Fruit fly (Drosophila melanogaster) whole organism, embryonic: ENCODE measurements around the gene HP1e.

Experiments
- Abd-B ChIP-seq: fragments of 200-800 bp; sonication (Bioruptor generic); optimal IDR thresholded peaks from 2 replicates; lab custom pipeline; 2018; ENCODE audit warnings: missing biosample characterization, mild to moderate bottlenecking, missing genetic modification characterization, moderate library complexity
- Awh ChIP-seq: fragments of 200-800 bp; sonication (Bioruptor generic); IDR thresholded peaks from 2 replicates; pipeline ENCODE4, ENCODE4 v1.3.6; 2022; ENCODE audit warnings: missing biosample characterization, missing genetic modification characterization
- B-H1 ChIP-seq: fragments of 200-800 bp; sonication (Bioruptor generic); IDR thresholded peaks from 3 replicates; pipeline ENCODE4 v1.3.6; 2022; ENCODE audit warnings: missing biosample characterization, missing genetic modification characterization
- CG10543 ChIP-seq: fragments of 200-800 bp; sonication (Bioruptor generic); optimal IDR thresholded peaks from 3 replicates; lab custom pipeline; 2017; ENCODE audit warnings: missing biosample characterization, mild to moderate bottlenecking, missing genetic modification characterization, moderate library complexity
- CG11504 ChIP-seq: fragments of 200-800 bp; sonication (Bioruptor generic); optimal IDR thresholded peaks from 3 replicates; lab custom pipeline; 2019; ENCODE audit warnings: missing biosample characterization, mild to moderate bottlenecking, missing genetic modification characterization, moderate library complexity
- CG12769 ChIP-seq: fragments of 200-800 bp; sonication (Bioruptor generic); optimal IDR thresholded peaks from 2 replicates; lab custom pipeline; 2019; ENCODE audit warnings: missing biosample characterization, mild to moderate bottlenecking, missing genetic modification characterization, moderate library complexity
- CG1529 ChIP-seq: fragments of 200-800 bp; sonication (Bioruptor generic); optimal IDR thresholded peaks from 3 replicates; lab custom pipeline; 2018; ENCODE audit warnings: missing biosample characterization, missing genetic modification characterization
- CG15601 ChIP-seq: fragments of 200-800 bp; sonication (Bioruptor generic); optimal IDR thresholded peaks from 3 replicates; lab custom pipeline; 2019; ENCODE audit warnings: missing biosample characterization, mild to moderate bottlenecking, missing genetic modification characterization, moderate library complexity
- CG18011 ChIP-seq: fragments of 200-800 bp; sonication (Bioruptor generic); optimal IDR thresholded peaks from 2 replicates; lab custom pipeline; 2017; ENCODE audit warnings: missing biosample characterization, missing genetic modification characterization, mild to moderate bottlenecking, moderate library complexity, missing genotype
- CG34376 ChIP-seq: fragments of 200-800 bp; sonication (Bioruptor generic); optimal IDR thresholded peaks from 2 replicates; lab custom pipeline; 2018; ENCODE audit warnings: missing biosample characterization, mild to moderate bottlenecking, missing genetic modification characterization
- CG4282 ChIP-seq: fragments of 200-800 bp; sonication (Bioruptor generic); optimal IDR thresholded peaks from 2 replicates; lab custom pipeline; 2016; ENCODE audit warnings: missing biosample characterization, missing genetic modification characterization
- CG7745 ChIP-seq: fragments of 200-800 bp; sonication (Bioruptor generic); optimal IDR thresholded peaks from 2 replicates; lab custom pipeline; 2018; ENCODE audit warnings: missing biosample characterization, mild to moderate bottlenecking, missing genetic modification characterization, moderate library complexity
- CkIIα-i1 ChIP-seq: fragments of 200-800 bp; sonication (Bioruptor generic); IDR thresholded peaks from 2 replicates; pipeline ENCODE4 v1.3.6; 2022; ENCODE audit warnings: missing biosample characterization, missing genetic modification characterization
- Deaf1 ChIP-seq: fragments of 200-800 bp; optimal IDR thresholded peaks from 3 replicates; lab custom pipeline; 2019; ENCODE audit warnings: missing biosample characterization, mild to moderate bottlenecking, missing genetic modification characterization, moderate library complexity
- Fer3 ChIP-seq: fragments of 200-800 bp; sonication (Bioruptor generic); optimal IDR thresholded peaks from 2 replicates; lab custom pipeline; 2018; ENCODE audit warnings: missing biosample characterization, mild to moderate bottlenecking, missing genetic modification characterization, moderate library complexity
- HLHmδ ChIP-seq: fragments of 200-800 bp; sonication (Bioruptor generic); optimal IDR thresholded peaks from 2 replicates; lab custom pipeline; 2018; ENCODE audit warnings: missing biosample characterization, mild to moderate bottlenecking, missing genetic modification characterization, moderate library complexity
- Hand ChIP-seq: fragments of 200-800 bp; sonication (Bioruptor generic); optimal IDR thresholded peaks from 2 replicates; lab custom pipeline; 2017; ENCODE audit warnings: mild to moderate bottlenecking, missing biosample characterization, missing genetic modification reagents, missing genetic modification characterization
- Nf-YB ChIP-seq: fragments of 200-800 bp; sonication (Bioruptor generic); optimal IDR thresholded peaks from 3 replicates; lab custom pipeline; 2019; ENCODE audit warnings: missing biosample characterization, mild to moderate bottlenecking, missing genetic modification characterization, moderate library complexity
- Pdp1 ChIP-seq, 2 experiments: fragments of 200-800 bp; sonication (Bioruptor generic); optimal IDR thresholded peaks; 3 replicates each; lab custom pipeline; 2016; ENCODE audit warnings: missing biosample characterization in 2 of 2, missing genetic modification characterization in 2 of 2, mild to moderate bottlenecking in 1 of 2, moderate library complexity in 1 of 2
- Sry-β ChIP-seq: fragments of 200-800 bp; sonication (Bioruptor generic); optimal IDR thresholded peaks from 2 replicates; lab custom pipeline; 2018; ENCODE audit warnings: missing biosample characterization, mild to moderate bottlenecking, missing genetic modification characterization, moderate library complexity
- Stat92E ChIP-seq, 3 experiments: fragments of >200 bp in 2 of 3; fragments of 200-800 bp in 1 of 3; sonication (Bioruptor generic) in 1 of 3; optimal IDR thresholded peaks; 2 replicates each; lab custom pipeline; 2017 to 2019; ENCODE audit warnings: missing biosample characterization in 3 of 3, missing genetic modification characterization in 3 of 3, mild to moderate bottlenecking in 1 of 3, moderate library complexity in 1 of 3
- Trl ChIP-seq, 3 experiments: fragments of >200 bp in 2 of 3; fragments of 200-800 bp in 1 of 3; sonication (Bioruptor generic) in 1 of 3; optimal IDR thresholded peaks; 2 replicates in 1 of 3; 3 replicates in 2 of 3; lab custom pipeline; 2016 to 2017; ENCODE audit warnings: missing biosample characterization in 1 of 3, missing genetic modification characterization in 1 of 3
- Vsx1 ChIP-seq: fragments of 200-800 bp; sonication (Bioruptor generic); optimal IDR thresholded peaks from 2 replicates; lab custom pipeline; 2017; ENCODE audit warnings: missing biosample characterization, mild to moderate bottlenecking, missing genetic modification characterization, missing genetic modification reagents
- YL-1 ChIP-seq: fragments of 200-800 bp; sonication (Bioruptor generic); optimal IDR thresholded peaks from 3 replicates; lab custom pipeline; 2017; ENCODE audit warnings: missing biosample characterization, mild to moderate bottlenecking, missing genetic modification characterization
- abd-A ChIP-seq: fragments of 200-800 bp; sonication (Bioruptor generic); optimal IDR thresholded peaks from 3 replicates; lab custom pipeline; 2019; ENCODE audit warnings: missing biosample characterization, mild to moderate bottlenecking, missing genetic modification characterization, moderate library complexity
- br ChIP-seq: fragments of >200 bp; optimal IDR thresholded peaks from 2 replicates; lab custom pipeline; 2017
- crol ChIP-seq: fragments of 200-800 bp; sonication (Bioruptor generic); IDR thresholded peaks from 2 replicates; pipeline ENCODE4 v1.3.6; 2022; ENCODE audit warnings: missing biosample characterization, missing genetic modification characterization
- cwo ChIP-seq: fragments of 200-800 bp; sonication (Bioruptor generic); optimal IDR thresholded peaks from 3 replicates; lab custom pipeline; 2017; ENCODE audit warnings: missing biosample characterization, missing genetic modification characterization, mild to moderate bottlenecking, moderate library complexity, missing genetic modification reagents
- dimm ChIP-seq: fragments of 200-800 bp; sonication (Bioruptor generic); IDR thresholded peaks from 2 replicates; pipeline ENCODE4 v1.3.6; 2022; ENCODE audit warnings: missing biosample characterization, missing genetic modification characterization
- eve ChIP-seq, 2 experiments: fragments of >200 bp; optimal IDR thresholded peaks; 2 replicates each; lab custom pipeline; 2017; ENCODE audit warnings: missing biosample characterization in 2 of 2, missing genetic modification characterization in 2 of 2
- jigr1 ChIP-seq: fragments of 200-800 bp; sonication (Bioruptor generic); IDR thresholded peaks from 3 replicates; pipeline ENCODE4 v1.3.6; 2022; ENCODE audit warnings: missing biosample characterization, missing genetic modification characterization
- jumu ChIP-seq: fragments of 200-800 bp; sonication (Bioruptor generic); optimal IDR thresholded peaks from 3 replicates; lab custom pipeline; 2016; ENCODE audit warnings: missing biosample characterization, missing genetic modification characterization
- kni ChIP-seq: fragments of 200-800 bp; sonication (Bioruptor generic); optimal IDR thresholded peaks from 3 replicates; lab custom pipeline; 2017; ENCODE audit warnings: mild to moderate bottlenecking, missing biosample characterization, missing genetic modification reagents, missing genetic modification characterization
- lab ChIP-seq: fragments of 200-800 bp; sonication (Bioruptor generic); optimal IDR thresholded peaks from 3 replicates; lab custom pipeline; 2017; ENCODE audit warnings: missing biosample characterization, missing genetic modification characterization, mild to moderate bottlenecking, moderate library complexity, missing genetic modification reagents
- luna ChIP-seq: fragments of 200-800 bp; sonication (Bioruptor generic); optimal IDR thresholded peaks from 2 replicates; lab custom pipeline; 2016; ENCODE audit warnings: missing biosample characterization, missing genetic modification characterization
- nerfin-1 ChIP-seq: fragments of 200-800 bp; sonication (Bioruptor generic); optimal IDR thresholded peaks from 3 replicates; lab custom pipeline; 2019; ENCODE audit warnings: missing biosample characterization, mild to moderate bottlenecking, missing genetic modification characterization, moderate library complexity
- pros ChIP-seq: fragments of 200-800 bp; sonication (Bioruptor generic); optimal IDR thresholded peaks from 3 replicates; lab custom pipeline; 2019; ENCODE audit warnings: missing biosample characterization, mild to moderate bottlenecking, missing genetic modification characterization, moderate library complexity
- ro ChIP-seq: fragments of 200-800 bp; sonication (Bioruptor generic); IDR thresholded peaks from 2 replicates; pipeline ENCODE4 v1.3.6; 2022; ENCODE audit warnings: missing biosample characterization, missing genetic modification characterization
- row ChIP-seq: fragments of 200-800 bp; sonication (Bioruptor generic); IDR thresholded peaks from 3 replicates; pipeline ENCODE4 v1.3.6; 2022; ENCODE audit warnings: missing biosample characterization, missing genetic modification characterization
- sd ChIP-seq: fragments of 200-800 bp; sonication (Bioruptor generic); optimal IDR thresholded peaks from 3 replicates; lab custom pipeline; 2018; ENCODE audit warnings: missing biosample characterization, mild to moderate bottlenecking, missing genetic modification characterization, moderate library complexity
- sens ChIP-seq: fragments of 200-800 bp; sonication (Bioruptor generic); peaks from one replicate; lab custom pipeline; 2016; ENCODE audit warnings: missing biosample characterization, missing genetic modification characterization
- sqz ChIP-seq: fragments of 200-800 bp; sonication (Bioruptor generic); optimal IDR thresholded peaks from 3 replicates; lab custom pipeline; 2018; ENCODE audit warnings: missing biosample characterization, mild to moderate bottlenecking, missing genetic modification characterization
- stwl ChIP-seq: fragments of 200-800 bp; sonication (Bioruptor generic); optimal IDR thresholded peaks from 3 replicates; lab custom pipeline; 2018; ENCODE audit warnings: missing biosample characterization, mild to moderate bottlenecking, missing genetic modification characterization, moderate library complexity
- sug ChIP-seq: fragments of 200-800 bp; optimal IDR thresholded peaks from 2 replicates; lab custom pipeline; 2019; ENCODE audit warnings: missing biosample characterization, mild to moderate bottlenecking, missing genetic modification characterization, moderate library complexity
- twi ChIP-seq: fragments of 200-800 bp; optimal IDR thresholded peaks from 2 replicates; lab custom pipeline; 2019; ENCODE audit warnings: missing biosample characterization, mild to moderate bottlenecking, missing genetic modification characterization, moderate library complexity

HP1e gene

DNA sequence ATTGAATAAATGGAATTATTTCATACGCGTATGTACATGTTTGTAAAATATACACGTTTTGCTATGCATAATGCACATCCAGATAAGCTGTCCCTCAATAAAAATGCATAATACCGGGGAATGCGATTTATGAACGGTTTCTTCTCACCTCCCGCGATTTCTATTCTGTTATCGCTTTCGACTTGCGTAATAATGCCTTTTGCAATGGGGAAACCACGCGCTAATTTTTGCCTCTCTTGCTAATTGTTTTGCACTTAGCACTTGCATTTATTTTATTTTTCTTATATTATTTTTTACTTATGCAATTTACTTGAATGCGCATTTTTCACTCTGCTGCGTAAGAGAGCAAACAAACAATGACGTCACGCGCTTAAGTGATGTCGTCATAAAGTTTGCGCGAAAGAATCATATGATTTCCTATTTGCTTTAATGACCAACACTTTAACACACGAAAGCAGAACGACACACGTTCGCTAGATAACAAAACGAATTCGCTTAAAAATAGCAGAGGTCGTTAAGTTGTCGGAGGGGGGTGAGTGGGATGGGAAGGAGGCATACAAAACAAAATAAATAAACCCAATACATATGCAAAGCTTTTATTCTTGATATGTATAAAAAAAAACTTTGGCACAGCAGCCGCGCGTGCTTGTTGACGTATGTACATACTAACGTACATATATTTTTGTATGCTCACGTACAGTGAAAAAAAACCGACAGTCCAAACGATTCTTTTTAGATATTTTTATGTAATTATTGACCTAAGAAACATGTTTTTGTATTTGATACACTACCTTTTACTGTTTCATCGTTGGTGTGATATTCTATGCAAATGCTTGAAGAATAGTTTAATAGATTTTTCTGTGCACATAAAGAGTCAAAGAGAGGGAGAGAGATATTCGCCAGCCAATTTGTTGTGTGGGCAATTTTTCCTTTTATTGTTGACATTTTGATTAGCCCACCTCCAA lies 30.1 kb downstream of the HP1e start (continued):
- TF ChIP-seq B-H1 (GFP tag; lab: Robert Waterston, UW): no peak
- TF ChIP-seq CG4282 (GFP tag; lab: Kevin White, UChicago): no peak
- TF ChIP-seq crol (GFP tag; lab: Robert Waterston, UW): no peak
- TF ChIP-seq stwl (tag; lab: Kevin White, UChicago): no peak
- peak; percentile 63 for TF ChIP-seq Deaf1
- TF ChIP-seq jumu: peak; percentile 44
- TF ChIP-seq Fer3 (tag; lab: Kevin White, UChicago): peak; percentile 51
- no peak for TF ChIP-seq Sry-β (GFP tag; lab: Kevin White, UChicago)
- no peak for TF ChIP-seq br (lab: Kevin White, UChicago)
- no peak for TF ChIP-seq Nf-YB (GFP tag; lab: Kevin White, UChicago)
- no peak for TF ChIP-seq YL-1 (GFP tag; lab: Kevin White, UChicago)
- no peak for TF ChIP-seq dimm
- TF ChIP-seq Abd-B (GFP tag; lab: Kevin White, UChicago): peak; percentile 32
- peak; percentile 53 for TF ChIP-seq CG18011 (GFP tag; lab: Kevin White, UChicago)
- no peak for TF ChIP-seq ro (GFP tag; lab: Robert Waterston, UW)
- TF ChIP-seq Hand (GFP tag; lab: Kevin White, UChicago): peak; percentile 55
- TF ChIP-seq jigr1 (GFP tag; lab: Robert Waterston, UW): no peak
- peak; percentile 65 for TF ChIP-seq Vsx1 (GFP tag; lab: Kevin White, UChicago)
- TF ChIP-seq Awh: no peak
- TF ChIP-seq row (GFP tag; lab: Robert Waterston, UW): no peak
- TF ChIP-seq luna (GFP tag; lab: Kevin White, UChicago): peak; percentile 21
- TF ChIP-seq cwo (GFP tag; lab: Kevin White, UChicago): peak; percentile 87
- TF ChIP-seq CkIIα-i1 (GFP tag; lab: Robert Waterston, UW): no peak

DNA sequence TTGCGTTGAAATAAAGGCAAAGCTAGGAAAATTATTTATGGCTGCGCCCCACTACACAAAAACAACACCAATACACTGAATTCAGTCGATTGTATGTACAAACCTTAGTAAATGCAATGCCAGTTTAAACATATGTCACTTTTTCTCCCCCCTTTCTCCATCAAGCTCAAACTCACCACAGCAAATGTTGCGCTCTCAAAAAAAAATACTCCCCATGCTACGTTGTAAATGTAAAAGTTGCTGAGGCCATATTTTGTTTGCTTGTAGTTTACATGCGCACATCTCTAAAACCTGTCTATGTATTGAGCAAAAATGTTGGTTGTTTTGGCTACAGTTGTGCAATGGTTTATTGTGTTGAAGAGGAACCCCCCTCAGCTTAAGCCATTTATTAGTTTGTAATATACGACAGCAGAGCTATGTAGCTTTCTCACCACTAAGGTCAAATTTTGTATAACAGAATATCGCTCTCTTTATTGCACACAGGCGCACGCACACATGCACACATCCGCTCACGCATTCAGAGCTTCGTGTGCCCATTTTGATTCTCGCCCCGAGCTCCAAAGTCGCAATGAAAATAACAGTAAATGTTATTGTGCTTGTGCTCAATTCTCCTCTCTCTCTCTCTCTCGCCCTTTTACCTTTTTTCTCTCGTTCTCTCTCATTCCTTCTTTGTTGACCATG lies 31.2 kb downstream of the HP1e start:
- peak; percentile 87 for TF ChIP-seq sug (tag; lab: Kevin White, UChicago)
- TF ChIP-seq CG1529 (GFP tag; lab: Kevin White, UChicago): peak; percentile 4
- TF ChIP-seq twi (tag; lab: Kevin White, UChicago): peak; percentile 72
- peak; percentile 14 for TF ChIP-seq CG10543
- TF ChIP-seq pros: peak; percentile 20
- TF ChIP-seq sd (tag; lab: Kevin White, UChicago): peak; percentile 62
- TF ChIP-seq CG34376 (GFP tag; lab: Kevin White, UChicago): peak; percentile 69
- TF ChIP-seq eve (GFP tag; optimal IDR thresholded peaks at IDR 0.05; lab: Kevin White, UChicago): peak in 1 of 2 experiments; percentile 63
- TF ChIP-seq CG12769 (tag; lab: Kevin White, UChicago): peak; percentile 68
- TF ChIP-seq HLHmδ (GFP tag; lab: Kevin White, UChicago): peak; percentile 20
- no peak for TF ChIP-seq lab
- peak; percentile 89 to 98 for TF ChIP-seq Trl (optimal IDR thresholded peaks at IDR 0.05; lab: Kevin White, UChicago)
- peak; percentile 16 for TF ChIP-seq Trl (GFP tag; optimal IDR thresholded peaks at IDR 0.05; lab: Kevin White, UChicago)
- peak in 1 of 3 experiments; percentile 84 for TF ChIP-seq Stat92E (GFP tag; optimal IDR thresholded peaks at IDR 0.05; lab: Kevin White, UChicago)
- TF ChIP-seq Pdp1 (GFP tag; optimal IDR thresholded peaks at IDR 0.05; lab: Kevin White, UChicago): peak in 1 of 2 experiments; percentile 92
- TF ChIP-seq nerfin-1 (tag; lab: Kevin White, UChicago): peak; percentile 51
- peak; percentile 85 for TF ChIP-seq sqz (GFP tag; lab: Kevin White, UChicago)
- peak; percentile 94 for TF ChIP-seq CG11504 (tag; lab: Kevin White, UChicago)
- peak; percentile 99 for TF ChIP-seq abd-A
- peak; percentile 3 for TF ChIP-seq CG7745 (tag; lab: Kevin White, UChicago)
- peak; percentile 75 for TF ChIP-seq sens (GFP tag; lab: Kevin White, UChicago)
- peak; percentile 97 for TF ChIP-seq kni (GFP tag; lab: Kevin White, UChicago)
- TF ChIP-seq CG15601 (tag; lab: Kevin White, UChicago): peak; percentile 29
